Worm (Caenorhabditis elegans): Measurements from ENCODE around the gene gspd-1.

DNA sequence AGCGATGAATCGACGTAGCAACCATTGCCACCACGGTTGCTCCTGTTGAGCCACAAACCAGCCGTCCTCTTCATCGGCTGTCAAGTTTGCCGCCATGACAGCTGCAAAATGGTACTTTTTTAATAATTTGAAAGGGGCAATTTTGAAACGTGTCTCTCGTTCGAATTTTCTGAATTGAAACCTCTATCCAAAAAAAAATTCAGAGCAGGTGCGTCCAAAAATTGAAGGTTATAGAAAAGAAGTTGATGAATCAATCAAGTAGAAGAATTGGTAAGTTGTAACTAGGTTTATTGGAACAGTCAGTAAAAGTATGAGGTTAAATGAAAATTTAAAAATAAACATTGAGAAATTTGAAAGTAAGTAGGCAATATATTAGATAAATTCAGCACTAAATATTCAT lies 44.2 kb downstream of the gspd-1 start, which contains the start of gene T01G1.4:
- TF ChIP-seq lin-13 (tag; optimal IDR thresholded peaks at IDR 0.05) (no peak), lin-32 (GFP tag; optimal IDR thresholded peaks at IDR 0.05) (no peak), elt-3 (tag; optimal IDR thresholded peaks at IDR 0.05) (no peak), nhr-28 (tag; optimal IDR thresholded peaks at IDR 0.05) (no peak), blmp-1 (tag; optimal IDR thresholded peaks at IDR 0.05) (no peak), nhr-76 (tag; optimal IDR thresholded peaks at IDR 0.05) (no peak), snpc-4 (tag; optimal IDR thresholded peaks at IDR 0.05) (no peak), sptf-1 (tag; optimal IDR thresholded peaks at IDR 0.05) (no peak), ztf-11 (tag; optimal IDR thresholded peaks at IDR 0.05) (no peak), ceh-83 (GFP tag; optimal IDR thresholded peaks at IDR 0.05) (no peak), nhr-2 (tag; optimal IDR thresholded peaks at IDR 0.05) (no peak), M03D4.4 (tag; optimal IDR thresholded peaks at IDR 0.05) (no peak), mep-1 (tag; optimal IDR thresholded peaks at IDR 0.05) (no peak), lsy-2 (tag; optimal IDR thresholded peaks at IDR 0.05) (no peak)
